Fruit fly (Drosophila melanogaster) whole organism, embryonic: ENCODE results near the gene Gr5a.

ENCODE experiments used
- Atf-2 ChIP-seq: fragments of 200-800 bp; sonication (Bioruptor generic); optimal IDR thresholded peaks from 2 replicates; lab custom pipeline; 2016; ENCODE audit warnings: missing biosample characterization, missing genetic modification characterization
- Awh ChIP-seq: fragments of 200-800 bp; sonication (Bioruptor generic); IDR thresholded peaks from 2 replicates; pipeline ENCODE4, ENCODE4 v1.3.6; 2022; ENCODE audit warnings: missing biosample characterization, missing genetic modification characterization
- B-H1 ChIP-seq: fragments of 200-800 bp; sonication (Bioruptor generic); IDR thresholded peaks from 3 replicates; pipeline ENCODE4 v1.3.6; 2022; ENCODE audit warnings: missing biosample characterization, missing genetic modification characterization
- CG10274 ChIP-seq: fragments of 200-800 bp; sonication (Bioruptor generic); optimal IDR thresholded peaks from 3 replicates; lab custom pipeline; 2017; ENCODE audit warnings: missing biosample characterization, mild to moderate bottlenecking, missing genetic modification characterization
- CG10321 ChIP-seq: fragments of 200-800 bp; sonication (Bioruptor generic); IDR thresholded peaks from 2 replicates; pipeline ENCODE4 v1.3.6; 2022; ENCODE audit warnings: missing biosample characterization, missing genetic modification characterization
- CG10959 ChIP-seq: fragments of 200-800 bp; sonication (Bioruptor generic); IDR thresholded peaks from 2 replicates; pipeline ENCODE4 v1.3.6; 2022; ENCODE audit warnings: missing biosample characterization, missing genetic modification characterization
- CG12299 ChIP-seq: fragments of 200-800 bp; sonication (Bioruptor generic); optimal IDR thresholded peaks from 2 replicates; lab custom pipeline; 2018; ENCODE audit warnings: missing biosample characterization, mild to moderate bottlenecking, missing genetic modification characterization
- CG13296 ChIP-seq: fragments of 200-800 bp; sonication (Bioruptor generic); optimal IDR thresholded peaks from 3 replicates; lab custom pipeline; 2018; ENCODE audit warnings: missing biosample characterization, mild to moderate bottlenecking, missing genetic modification characterization
- CG13775 ChIP-seq: fragments of 200-800 bp; sonication (Bioruptor generic); optimal IDR thresholded peaks from 3 replicates; lab custom pipeline; 2017; ENCODE audit warnings: missing biosample characterization, mild to moderate bottlenecking, missing genetic modification characterization
- CG15011 ChIP-seq: fragments of 200-800 bp; sonication (Bioruptor generic); optimal IDR thresholded peaks from 3 replicates; lab custom pipeline; 2018; ENCODE audit warnings: missing biosample characterization, mild to moderate bottlenecking, missing genetic modification characterization
- CG18599 ChIP-seq: fragments of 200-800 bp; sonication (Bioruptor generic); optimal IDR thresholded peaks from 3 replicates; lab custom pipeline; 2017; ENCODE audit warnings: missing biosample characterization, missing genetic modification characterization, mild to moderate bottlenecking, moderate library complexity, missing genetic modification reagents
- CG2120 ChIP-seq: fragments of 200-800 bp; sonication (Bioruptor generic); optimal IDR thresholded peaks from 3 replicates; lab custom pipeline; 2016; ENCODE audit warnings: missing biosample characterization, missing genetic modification characterization
- CG34224 ChIP-seq: fragments of 200-800 bp; sonication (Bioruptor generic); IDR thresholded peaks from 3 replicates; pipeline ENCODE4 v1.3.6; 2022; ENCODE audit warnings: missing biosample characterization, missing genetic modification characterization; ENCODE audit not compliant: partially characterized antibody
- CG3995 ChIP-seq: fragments of 200-800 bp; sonication (Bioruptor generic); optimal IDR thresholded peaks from 3 replicates; lab custom pipeline; 2016; ENCODE audit warnings: missing biosample characterization, missing genetic modification characterization
- CG4282 ChIP-seq: fragments of 200-800 bp; sonication (Bioruptor generic); optimal IDR thresholded peaks from 2 replicates; lab custom pipeline; 2016; ENCODE audit warnings: missing biosample characterization, missing genetic modification characterization
- CG5180 ChIP-seq: fragments of 200-800 bp; sonication (Bioruptor generic); optimal IDR thresholded peaks from 3 replicates; lab custom pipeline; 2017; ENCODE audit warnings: missing biosample characterization, missing genetic modification characterization, mild to moderate bottlenecking, moderate library complexity, missing genetic modification reagents
- CG6254 ChIP-seq: fragments of 200-800 bp; sonication (Bioruptor generic); optimal IDR thresholded peaks from 3 replicates; lab custom pipeline; 2017; ENCODE audit warnings: mild to moderate bottlenecking, missing biosample characterization, missing genetic modification reagents, missing genetic modification characterization
- CG6272 ChIP-seq: fragments of 200-800 bp; sonication (Bioruptor generic); IDR thresholded peaks from 2 replicates; pipeline ENCODE4 v1.3.6; 2022; ENCODE audit warnings: missing biosample characterization, missing genetic modification characterization
- CG6813 ChIP-seq: fragments of 200-800 bp; sonication (Bioruptor generic); optimal IDR thresholded peaks from 2 replicates; lab custom pipeline; 2017; ENCODE audit warnings: missing biosample characterization, missing genetic modification characterization, mild to moderate bottlenecking, moderate library complexity, missing genetic modification reagents
- CG9609 ChIP-seq: fragments of 200-800 bp; sonication (Bioruptor generic); optimal IDR thresholded peaks from 3 replicates; lab custom pipeline; 2016; ENCODE audit warnings: missing biosample characterization, missing genetic modification characterization
- Dref ChIP-seq: fragments of 200-800 bp; sonication (Bioruptor generic); IDR thresholded peaks from 2 replicates; pipeline ENCODE4 v1.3.6; 2022; ENCODE audit warnings: missing biosample characterization, missing genetic modification characterization
- Ets97D ChIP-seq: fragments of 200-800 bp; sonication (Bioruptor generic); optimal IDR thresholded peaks from 3 replicates; lab custom pipeline; 2016; ENCODE audit warnings: missing biosample characterization, missing genetic modification characterization
- Gsc ChIP-seq: fragments of 200-800 bp; sonication (Bioruptor generic); IDR thresholded peaks from 2 replicates; pipeline ENCODE4 v1.3.6; 2022; ENCODE audit warnings: missing biosample characterization, missing genetic modification characterization
- H15 ChIP-seq: fragments of 200-800 bp; sonication (Bioruptor generic); IDR thresholded peaks from 3 replicates; pipeline ENCODE4 v1.3.6; 2022; ENCODE audit warnings: missing biosample characterization, missing genetic modification characterization
- HLH3B ChIP-seq: fragments of 200-800 bp; sonication (Bioruptor generic); IDR thresholded peaks from 2 replicates; pipeline ENCODE4 v1.3.6; 2022; ENCODE audit warnings: missing biosample characterization, missing genetic modification characterization
- Mad ChIP-seq: fragments of 200-800 bp; sonication (Bioruptor generic); optimal IDR thresholded peaks from 2 replicates; lab custom pipeline; 2016; ENCODE audit warnings: missing biosample characterization, missing genetic modification characterization
- Mes4 ChIP-seq: fragments of 200-800 bp; sonication (Bioruptor generic); optimal IDR thresholded peaks from 2 replicates; lab custom pipeline; 2016; ENCODE audit warnings: missing biosample characterization, missing genetic modification characterization
- NFAT ChIP-seq: fragments of 200-800 bp; sonication (Bioruptor generic); IDR thresholded peaks from 2 replicates; pipeline ENCODE4 v1.3.6; 2022; ENCODE audit warnings: missing biosample characterization, missing genetic modification characterization
- Oli ChIP-seq: fragments of 200-800 bp; sonication (Bioruptor generic); optimal IDR thresholded peaks from 2 replicates; lab custom pipeline; 2018; ENCODE audit warnings: missing biosample characterization, mild to moderate bottlenecking, missing genetic modification characterization, moderate library complexity
- Opbp ChIP-seq: fragments of 200-800 bp; sonication (Bioruptor generic); IDR thresholded peaks from 3 replicates; pipeline ENCODE4 v1.3.6; 2022; ENCODE audit warnings: missing biosample characterization, missing genetic modification characterization; ENCODE audit not compliant: partially characterized antibody
- Poxn ChIP-seq: fragments of 200-800 bp; sonication (Bioruptor generic); IDR thresholded peaks from 2 replicates; pipeline ENCODE4 v1.3.6; 2022; ENCODE audit warnings: missing biosample characterization, missing genetic modification characterization
- Scr ChIP-seq: fragments of 200-800 bp; sonication (Bioruptor generic); IDR thresholded peaks from 2 replicates; pipeline ENCODE4 v1.3.6; 2022; ENCODE audit warnings: missing biosample characterization, missing genetic modification characterization; ENCODE audit not compliant: partially characterized antibody
- Side ChIP-seq: fragments of 200-800 bp; sonication (Bioruptor generic); optimal IDR thresholded peaks from 2 replicates; lab custom pipeline; 2016; ENCODE audit warnings: missing biosample characterization, missing genetic modification characterization
- Sin3A ChIP-seq: fragments of >200 bp; optimal IDR thresholded peaks from 2 replicates; lab custom pipeline; 2018
- aop ChIP-seq: fragments of 200-800 bp; sonication (Bioruptor generic); IDR thresholded peaks from 2 replicates; pipeline ENCODE4 v1.3.6; 2022; ENCODE audit warnings: missing biosample characterization, missing genetic modification characterization
- ap ChIP-seq: fragments of 200-800 bp; sonication (Bioruptor generic); IDR thresholded peaks from 2 replicates; pipeline ENCODE4 v1.3.6; 2022; ENCODE audit warnings: missing biosample characterization, missing genetic modification characterization
- bab2 ChIP-seq: fragments of 200-800 bp; sonication (Bioruptor generic); optimal IDR thresholded peaks from 2 replicates; lab custom pipeline; 2016; ENCODE audit warnings: missing biosample characterization, missing genetic modification characterization
- dimm ChIP-seq: fragments of 200-800 bp; sonication (Bioruptor generic); IDR thresholded peaks from 2 replicates; pipeline ENCODE4 v1.3.6; 2022; ENCODE audit warnings: missing biosample characterization, missing genetic modification characterization
- eve ChIP-seq, 2 experiments: fragments of >200 bp; optimal IDR thresholded peaks; 2 replicates each; lab custom pipeline; 2017; ENCODE audit warnings: missing biosample characterization in 2 of 2, missing genetic modification characterization in 2 of 2
- gcm2 ChIP-seq: fragments of 200-800 bp; sonication (Bioruptor generic); optimal IDR thresholded peaks from 2 replicates; lab custom pipeline; 2016; ENCODE audit warnings: missing biosample characterization, missing genetic modification characterization
- gfzf ChIP-seq: fragments of 200-800 bp; sonication (Bioruptor generic); optimal IDR thresholded peaks from 2 replicates; lab custom pipeline; 2016; ENCODE audit warnings: missing biosample characterization, mild to moderate bottlenecking, missing genetic modification characterization, moderate library complexity
- sc ChIP-seq, 3 experiments: fragments of >200 bp in 2 of 3; fragments of 200-800 bp in 1 of 3; sonication (Bioruptor generic) in 1 of 3; optimal IDR thresholded peaks; 2 replicates in 2 of 3; 3 replicates in 1 of 3; lab custom pipeline; 2017; ENCODE audit warnings: mild to moderate bottlenecking in 1 of 3, missing biosample characterization in 1 of 3, missing genetic modification characterization in 1 of 3, missing genetic modification reagents in 1 of 3
- scrt ChIP-seq: fragments of 200-800 bp; sonication (Bioruptor generic); optimal IDR thresholded peaks from 2 replicates; lab custom pipeline; 2018; ENCODE audit warnings: missing biosample characterization, mild to moderate bottlenecking, missing genetic modification characterization, moderate library complexity
- sr ChIP-seq: fragments of 200-800 bp; sonication (Bioruptor generic); IDR thresholded peaks from 3 replicates; pipeline ENCODE4 v1.3.6; 2022; ENCODE audit warnings: missing biosample characterization, missing genetic modification characterization
- tio ChIP-seq: fragments of 200-800 bp; sonication (Bioruptor generic); optimal IDR thresholded peaks from 2 replicates; lab custom pipeline; 2017; ENCODE audit warnings: missing biosample characterization, missing genetic modification characterization, inconsistent platforms
- unc-4 ChIP-seq: fragments of 200-800 bp; sonication (Bioruptor generic); IDR thresholded peaks from 2 replicates; pipeline ENCODE4 v1.3.6; 2022; ENCODE audit warnings: missing biosample characterization, missing genetic modification characterization; ENCODE audit not compliant: partially characterized antibody
- yki ChIP-seq: fragments of >200 bp; optimal IDR thresholded peaks from 3 replicates; lab custom pipeline; 2018
- z ChIP-seq: fragments of 200-800 bp; sonication (Bioruptor generic); IDR thresholded peaks from 3 replicates; pipeline ENCODE4 v1.3.6; 2022; ENCODE audit warnings: missing biosample characterization, missing genetic modification characterization
- zfh1 ChIP-seq: fragments of 200-800 bp; sonication (Bioruptor generic); IDR thresholded peaks from 3 replicates; pipeline ENCODE4 v1.3.6; 2022; ENCODE audit warnings: missing biosample characterization, missing genetic modification characterization
- zfh2 ChIP-seq: fragments of 200-800 bp; sonication (Bioruptor generic); optimal IDR thresholded peaks from 2 replicates; lab custom pipeline; 2016; ENCODE audit warnings: missing biosample characterization, missing genetic modification characterization

Gr5a gene

dm6 chrX:5677400-5678177 is 2.8 kb upstream of the Gr5a start (continued):
- TF ChIP-seq zfh2 (GFP tag; lab: Kevin White, UChicago) (no peak), CG4282 (GFP tag; lab: Kevin White, UChicago) (peak; percentile 76), tio (peak; percentile 89), B-H1 (peak; percentile 84; the same call in 2 of the 3 replicates), CG12299 (peak; percentile 95), NFAT (peak; percentile 80), CG10274 (GFP tag; lab: Kevin White, UChicago) (peak; percentile 77), dimm (GFP tag; lab: Robert Waterston, UW) (no peak), CG5180 (peak; percentile 88), CG13296 (peak; percentile 97), Sin3A (lab: Kevin White, UChicago) (no peak), HLH3B (GFP tag; lab: Robert Waterston, UW) (peak; percentile 89), CG15011 (peak; percentile 95), CG6272 (no peak), Scr (GFP tag; lab: Robert Waterston, UW) (no peak), Gsc (GFP tag; lab: Robert Waterston, UW) (no peak), bab2 (GFP tag; lab: Kevin White, UChicago) (peak; percentile 97), Dref (GFP tag; lab: Robert Waterston, UW) (no peak), CG2120 (GFP tag; lab: Kevin White, UChicago) (peak; percentile 65), Mad (peak; percentile 87), CG18599 (GFP tag; lab: Kevin White, UChicago) (peak; percentile 95), CG6813 (GFP tag; lab: Kevin White, UChicago) (peak; percentile 99), Opbp (GFP tag; lab: Robert Waterston, UW) (no peak), gfzf (peak; percentile 23), eve (GFP tag; optimal IDR thresholded peaks at IDR 0.05; lab: Kevin White, UChicago) (no peak), CG6254 (GFP tag; lab: Kevin White, UChicago) (peak; percentile 89), Oli (tag; lab: Kevin White, UChicago) (peak; percentile 76), zfh1 (GFP tag; lab: Robert Waterston, UW) (peak; percentile 94), CG10321 (GFP tag; lab: Robert Waterston, UW) (peak; percentile 79), CG9609 (GFP tag; lab: Kevin White, UChicago) (peak; percentile 67), Awh (peak; percentile 97), gcm2 (GFP tag; lab: Kevin White, UChicago) (peak; percentile 74), CG3995 (no peak), scrt (GFP tag; lab: Kevin White, UChicago) (peak; percentile 88), yki (lab: Kevin White, UChicago) (no peak), Ets97D (peak; percentile 71), unc-4 (no peak), Poxn (no peak; the same call in 1 of the 2 replicates), sc (optimal IDR thresholded peaks at IDR 0.05; lab: Kevin White, UChicago) (no peak), sc (GFP tag; optimal IDR thresholded peaks at IDR 0.05; lab: Kevin White, UChicago) (peak; percentile 93), aop (0 out of 2 replicates have a peak, but pooled peaks have one; percentile 46), sr (GFP tag; lab: Robert Waterston, UW) (peak; percentile 83), z (peak; percentile 74), CG34224 (GFP tag; lab: Robert Waterston, UW) (no peak), H15 (GFP tag; lab: Robert Waterston, UW) (peak; percentile 59; the same call in 1 of the 3 replicates), Side (peak; percentile 87), Mes4 (GFP tag; lab: Kevin White, UChicago) (peak; percentile 92), CG10959 (peak; percentile 79), ap (GFP tag; lab: Robert Waterston, UW) (peak; percentile 54), Atf-2 (peak; percentile 88), CG13775 (GFP tag; lab: Kevin White, UChicago) (peak; percentile 64)
